Worm (Caenorhabditis elegans): ENCODE results near the gene C16C8.16.

- TF ChIP-seq dao-5 (tag; optimal IDR thresholded peaks at IDR 0.05) (no peak), him-1 (tag; optimal IDR thresholded peaks at IDR 0.05) (no peak), W03F9.2 (tag; optimal IDR thresholded peaks at IDR 0.05) (no peak)
These were observed 27.3 kb downstream of the C16C8.16 start, which contains the start of gene Y49F6B.6 for ce11 chrII:3472817-3473216.

Data from whole organism, L4/young adult.